Fruit fly (Drosophila melanogaster): ENCODE data around the gene CG34155.

Gene CG34155

DNA sequence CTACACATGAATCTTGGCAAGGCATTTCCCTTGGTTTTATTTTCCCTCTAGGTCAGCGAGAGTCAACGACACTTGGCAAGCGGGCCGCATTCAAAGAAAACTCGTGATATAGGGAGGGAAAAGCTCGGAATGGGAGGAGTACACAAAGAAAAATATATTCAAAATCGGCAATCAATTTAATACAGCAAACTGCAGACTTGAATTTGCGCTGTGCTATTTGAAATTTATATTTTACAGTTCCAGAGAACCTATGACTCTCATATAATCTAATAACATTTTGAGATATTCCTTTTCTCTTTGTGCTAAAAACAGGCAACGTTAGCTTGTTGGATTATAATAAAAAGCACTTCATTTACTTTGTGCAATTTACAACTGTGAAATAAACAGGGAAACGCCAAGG, 30.4 kb downstream of the CG34155 start (continued):
- TF ChIP-seq Sox102F (GFP tag; optimal IDR thresholded peaks at IDR 0.05), result peak; percentile 23
- peak; percentile 48 for TF ChIP-seq Med (GFP tag)
- peak; percentile 19 for TF ChIP-seq CG11504 (tag; optimal IDR thresholded peaks at IDR 0.05)
- TF ChIP-seq pnt (GFP tag; optimal IDR thresholded peaks at IDR 0.05), result no peak
- TF ChIP-seq abd-A (tag; optimal IDR thresholded peaks at IDR 0.05), result no peak
- TF ChIP-seq pum (GFP tag; optimal IDR thresholded peaks at IDR 0.05), result no peak
- no peak for TF ChIP-seq CG4707 (GFP tag; optimal IDR thresholded peaks at IDR 0.05)
- TF ChIP-seq eve (GFP tag; optimal IDR thresholded peaks at IDR 0.05), result peak in 1 of 2 experiments; percentile 23
- TF ChIP-seq unpg (GFP tag; optimal IDR thresholded peaks at IDR 0.05), result peak; percentile 9
- TF ChIP-seq psq (GFP tag; optimal IDR thresholded peaks at IDR 0.05), result no peak
- TF ChIP-seq bsh (GFP tag; optimal IDR thresholded peaks at IDR 0.05), result peak in 1 of 2 experiments; percentile 29
- peak; percentile 38 for TF ChIP-seq sens (GFP tag)
- no peak for TF ChIP-seq CG8388 (GFP tag; optimal IDR thresholded peaks at IDR 0.05)
- TF ChIP-seq exex (tag; optimal IDR thresholded peaks at IDR 0.05), result no peak
- no peak for TF ChIP-seq dpn (GFP tag; optimal IDR thresholded peaks at IDR 0.05)
- peak; percentile 20; the same call in 1 of the 2 replicates for TF ChIP-seq vvl (GFP tag; IDR thresholded peaks at IDR 0.05)
- TF ChIP-seq corto (GFP tag; optimal IDR thresholded peaks at IDR 0.05), result no peak
- no peak for TF ChIP-seq Lpt (GFP tag; optimal IDR thresholded peaks at IDR 0.05)
- no peak for TF ChIP-seq NK7.1 (GFP tag; optimal IDR thresholded peaks at IDR 0.05)
- TF ChIP-seq CG1647 (GFP tag; optimal IDR thresholded peaks at IDR 0.05), result no peak
- no peak for TF ChIP-seq D19B (GFP tag; optimal IDR thresholded peaks at IDR 0.05)
- TF ChIP-seq CG2199 (GFP tag; IDR thresholded peaks at IDR 0.05), result no peak
- TF ChIP-seq prd (optimal IDR thresholded peaks at IDR 0.05), result no peak
- 0 out of 3 replicates have a peak, but pooled peaks have one; percentile 14 for TF ChIP-seq prd (GFP tag; IDR thresholded peaks at IDR 0.05)
- no peak for TF ChIP-seq ro (GFP tag; IDR thresholded peaks at IDR 0.05)
- no peak for TF ChIP-seq HmgD (GFP tag; optimal IDR thresholded peaks at IDR 0.05)
- no peak for TF ChIP-seq dysf (GFP tag; IDR thresholded peaks at IDR 0.05)
- TF ChIP-seq her (GFP tag; optimal IDR thresholded peaks at IDR 0.05), result no peak
- no peak for TF ChIP-seq Poxn (GFP tag; IDR thresholded peaks at IDR 0.05)
- TF ChIP-seq CG12071 (GFP tag; optimal IDR thresholded peaks at IDR 0.05), result no peak
- TF ChIP-seq hkb (optimal IDR thresholded peaks at IDR 0.05), result no peak
- TF ChIP-seq hkb (GFP tag; IDR thresholded peaks at IDR 0.05), result no peak
- no peak for TF ChIP-seq lbe (GFP tag; optimal IDR thresholded peaks at IDR 0.05)
- TF ChIP-seq CG12744 (GFP tag; optimal IDR thresholded peaks at IDR 0.05), result no peak
- TF ChIP-seq bcd (GFP tag; optimal IDR thresholded peaks at IDR 0.05), result no peak
- TF ChIP-seq lab (GFP tag; optimal IDR thresholded peaks at IDR 0.05), result peak; percentile 9
- no peak for TF ChIP-seq CG7372 (GFP tag; IDR thresholded peaks at IDR 0.05)
- TF ChIP-seq Hsf (GFP tag; optimal IDR thresholded peaks at IDR 0.05), result no peak
- no peak for TF ChIP-seq jigr1 (GFP tag; IDR thresholded peaks at IDR 0.05)
- no peak for TF ChIP-seq odd (GFP tag; optimal IDR thresholded peaks at IDR 0.05)
- no peak for TF ChIP-seq CG12219 (GFP tag; optimal IDR thresholded peaks at IDR 0.05)
- no peak for TF ChIP-seq chn (GFP tag; optimal IDR thresholded peaks at IDR 0.05)
- TF ChIP-seq ci (GFP tag; IDR thresholded peaks at IDR 0.05), result 0 out of 3 replicates have a peak, but pooled peaks have one; percentile 30
- TF ChIP-seq CG3407 (GFP tag; optimal IDR thresholded peaks at IDR 0.05), result no peak
- no peak for TF ChIP-seq slp2 (GFP tag; optimal IDR thresholded peaks at IDR 0.05)
- TF ChIP-seq CG12769 (tag; optimal IDR thresholded peaks at IDR 0.05), result peak; percentile 65
- no peak for TF ChIP-seq HmgZ (tag; optimal IDR thresholded peaks at IDR 0.05)
- TF ChIP-seq CG9215 (GFP tag; IDR thresholded peaks at IDR 0.05), result no peak
- TF ChIP-seq Antp (GFP tag; optimal IDR thresholded peaks at IDR 0.05), result no peak
- TF ChIP-seq CG2678 (tag; optimal IDR thresholded peaks at IDR 0.05), result peak; percentile 15
- no peak for TF ChIP-seq HHEX (GFP tag; optimal IDR thresholded peaks at IDR 0.05)
- TF ChIP-seq CG10274 (GFP tag; optimal IDR thresholded peaks at IDR 0.05), result no peak
- no peak for TF ChIP-seq CG6683 (GFP tag; optimal IDR thresholded peaks at IDR 0.05)

All from whole organism, embryonic.